Worm (Caenorhabditis elegans): ENCODE results near the gene H03E18.2.
A peak's percentile ranks its signal among the peaks of the same experiment; 100 is the strongest.

H03E18.2 gene

DNA sequence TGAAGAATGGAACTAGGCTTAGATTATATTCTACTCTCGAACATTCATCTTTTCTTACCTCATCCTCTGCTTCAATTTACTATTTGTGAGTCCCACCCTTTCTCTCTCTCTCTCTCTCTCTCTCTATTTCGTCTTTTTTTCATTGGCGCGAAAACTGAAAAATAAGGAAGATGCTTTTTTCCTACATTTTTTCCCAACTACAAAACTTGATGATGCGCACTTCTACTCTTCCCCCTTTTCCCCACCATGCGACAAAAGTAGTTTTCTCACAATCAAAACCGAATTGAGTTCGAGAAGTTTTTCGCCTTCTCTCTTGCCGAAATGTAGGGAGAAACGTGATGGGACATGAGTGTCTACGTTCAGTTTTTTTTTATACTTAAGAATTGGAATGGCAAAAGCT lies 30.4 kb downstream of the H03E18.2 start:
- peak; percentile 20 for TF ChIP-seq unc-42 (tag; optimal IDR thresholded peaks at IDR 0.05)
- no peak for TF ChIP-seq ets-4 (tag; optimal IDR thresholded peaks at IDR 0.05)

DNA sequence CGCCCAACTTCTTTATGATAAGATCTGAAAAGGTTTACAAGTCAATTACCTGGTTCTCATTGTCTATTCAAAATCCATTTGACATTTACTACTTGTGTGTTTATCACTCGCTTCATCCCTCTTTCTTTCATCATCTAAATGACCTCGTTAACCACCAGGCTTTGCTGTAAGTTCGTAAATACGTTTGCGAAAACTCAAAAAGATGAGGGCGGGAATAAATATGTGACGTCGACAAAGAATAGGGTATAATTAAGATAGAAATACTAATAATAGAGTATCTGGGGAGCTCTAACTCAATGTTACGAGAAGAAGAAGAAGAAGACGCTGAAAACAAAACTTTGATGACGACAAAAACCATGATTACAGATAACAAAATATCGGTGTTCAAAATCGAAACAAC lies 30.9 kb downstream of the H03E18.2 start:
- TF ChIP-seq pqm-1 (tag; optimal IDR thresholded peaks at IDR 0.05) (no peak), elt-2 (tag; optimal IDR thresholded peaks at IDR 0.05) (no peak), unc-42 (tag; optimal IDR thresholded peaks at IDR 0.05) (no peak), pat-9 (tag; optimal IDR thresholded peaks at IDR 0.05) (no peak), hlh-8 (tag; optimal IDR thresholded peaks at IDR 0.05) (no peak), elt-4 (tag; optimal IDR thresholded peaks at IDR 0.05) (no peak), ceh-30 (tag; optimal IDR thresholded peaks at IDR 0.05) (no peak), pha-4 (tag; optimal IDR thresholded peaks at IDR 0.05) (no peak), ceh-45 (GFP tag; IDR thresholded peaks at IDR 0.05) (no peak), pros-1 (tag; optimal IDR thresholded peaks at IDR 0.05) (no peak), gmeb-2 (tag; optimal IDR thresholded peaks at IDR 0.05) (no peak), ahr-1 (tag; optimal IDR thresholded peaks at IDR 0.05) (no peak), ceh-24 (tag; optimal IDR thresholded peaks at IDR 0.05) (no peak), che-1 (tag; optimal IDR thresholded peaks at IDR 0.05) (no peak), odd-2 (tag; optimal IDR thresholded peaks at IDR 0.05) (no peak)

DNA sequence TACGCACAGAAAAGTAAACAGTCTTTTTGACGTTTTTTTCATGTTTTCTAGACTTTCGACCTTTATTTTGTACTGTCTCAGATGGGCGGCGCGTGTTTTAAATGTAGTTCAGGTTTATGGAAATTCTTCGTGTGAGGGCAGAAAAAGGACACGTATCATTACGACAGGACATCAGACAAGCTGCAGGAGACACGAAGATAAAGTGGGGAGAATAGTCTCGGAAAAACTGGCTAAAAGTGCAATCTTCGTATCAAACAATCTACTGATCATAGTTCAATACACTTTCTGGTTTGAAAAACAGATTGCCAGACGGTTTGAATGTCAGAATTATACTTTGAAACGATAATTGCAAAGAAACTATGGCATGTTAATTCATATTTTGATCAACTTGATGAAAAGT lies 34.9 kb downstream of the H03E18.2 start:
- no peak for TF ChIP-seq nhr-11 (tag; optimal IDR thresholded peaks at IDR 0.05)
- TF ChIP-seq pros-1 (tag; optimal IDR thresholded peaks at IDR 0.05) = no peak
- TF ChIP-seq eyg-1 (tag; optimal IDR thresholded peaks at IDR 0.05) = no peak
- TF ChIP-seq unc-42 (tag; optimal IDR thresholded peaks at IDR 0.05) = no peak
- TF ChIP-seq unc-3 (GFP tag; conservative IDR thresholded peaks at IDR 0.05) = no peak
- TF ChIP-seq unc-3 (tag; optimal IDR thresholded peaks at IDR 0.05) = no peak
- TF ChIP-seq K09A11.1 (tag; optimal IDR thresholded peaks at IDR 0.05; ENCODE audit: insufficient read depth) = no peak
- TF ChIP-seq unc-55 (GFP tag; optimal IDR thresholded peaks at IDR 0.05) = no peak
- no peak for TF ChIP-seq che-1 (tag; optimal IDR thresholded peaks at IDR 0.05)
- no peak for TF ChIP-seq tbx-7 (tag; optimal IDR thresholded peaks at IDR 0.05)
- no peak for TF ChIP-seq ceh-48 (tag; optimal IDR thresholded peaks at IDR 0.05)
- no peak for TF ChIP-seq tbx-2 (tag; optimal IDR thresholded peaks at IDR 0.05)
- TF ChIP-seq nfya-1 (tag; optimal IDR thresholded peaks at IDR 0.05) = no peak
- no peak for TF ChIP-seq ceh-30 (tag; optimal IDR thresholded peaks at IDR 0.05)

DNA sequence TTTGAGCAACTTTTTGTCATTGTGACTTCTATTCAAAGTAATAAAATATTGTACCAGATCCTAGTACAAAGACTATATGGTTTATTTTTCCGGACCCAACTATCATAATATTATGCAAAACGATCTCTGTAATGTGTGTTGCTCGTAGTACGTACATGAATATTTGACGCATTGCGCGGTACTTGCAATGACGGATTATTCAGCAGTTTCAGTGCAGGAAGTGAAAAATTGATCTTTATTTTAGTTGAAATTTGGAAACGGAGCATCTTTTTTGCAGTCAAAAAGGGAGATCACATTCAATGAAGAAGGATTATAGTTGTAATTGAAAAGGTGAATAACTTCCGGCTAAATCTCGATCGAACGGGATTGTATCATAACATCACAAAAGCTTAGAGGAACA lies 36.4 kb downstream of the H03E18.2 start:
- TF ChIP-seq ceh-6 (GFP tag; optimal IDR thresholded peaks at IDR 0.05) = no peak
- no peak for TF ChIP-seq ceh-45 (GFP tag; IDR thresholded peaks at IDR 0.05)
- TF ChIP-seq pros-1 (tag; optimal IDR thresholded peaks at IDR 0.05) = no peak
- no peak for TF ChIP-seq fax-1 (tag; optimal IDR thresholded peaks at IDR 0.05)
- no peak for TF ChIP-seq pha-2 (tag; optimal IDR thresholded peaks at IDR 0.05)

DNA sequence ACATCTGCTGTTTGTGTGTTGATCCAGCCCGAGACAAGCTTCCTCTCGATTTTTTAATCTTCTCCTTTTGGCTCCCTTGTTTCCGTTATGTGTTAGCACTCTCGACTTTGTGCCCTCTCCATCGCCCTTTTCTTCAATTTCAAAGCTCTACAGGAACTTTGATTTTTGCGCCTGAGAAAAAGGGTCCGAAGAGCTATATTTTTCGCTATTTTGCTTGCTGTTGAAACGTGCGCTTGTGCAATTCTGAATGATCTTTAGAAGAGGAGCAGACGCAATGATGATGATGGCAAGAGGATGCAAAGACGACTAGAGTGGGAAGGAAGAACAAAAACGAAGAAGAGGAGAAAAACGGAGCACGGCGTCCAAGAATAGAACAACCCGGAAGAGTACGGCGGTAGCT lies 38.6 kb downstream of the H03E18.2 start:
- TF ChIP-seq pros-1 (tag; optimal IDR thresholded peaks at IDR 0.05) = no peak
- no peak for TF ChIP-seq Y22D7AL.16 (tag; optimal IDR thresholded peaks at IDR 0.05)
- TF ChIP-seq sdc-2 (tag; optimal IDR thresholded peaks at IDR 0.05) = no peak
- no peak for TF ChIP-seq ceh-6 (GFP tag; optimal IDR thresholded peaks at IDR 0.05)
- peak; percentile 5 for TF ChIP-seq ceh-34 (tag; optimal IDR thresholded peaks at IDR 0.05)
- no peak for TF ChIP-seq ets-4 (tag; optimal IDR thresholded peaks at IDR 0.05)
- no peak for TF ChIP-seq tbx-7 (tag; optimal IDR thresholded peaks at IDR 0.05)
- TF ChIP-seq unc-42 (tag; optimal IDR thresholded peaks at IDR 0.05) = peak; percentile 9

DNA sequence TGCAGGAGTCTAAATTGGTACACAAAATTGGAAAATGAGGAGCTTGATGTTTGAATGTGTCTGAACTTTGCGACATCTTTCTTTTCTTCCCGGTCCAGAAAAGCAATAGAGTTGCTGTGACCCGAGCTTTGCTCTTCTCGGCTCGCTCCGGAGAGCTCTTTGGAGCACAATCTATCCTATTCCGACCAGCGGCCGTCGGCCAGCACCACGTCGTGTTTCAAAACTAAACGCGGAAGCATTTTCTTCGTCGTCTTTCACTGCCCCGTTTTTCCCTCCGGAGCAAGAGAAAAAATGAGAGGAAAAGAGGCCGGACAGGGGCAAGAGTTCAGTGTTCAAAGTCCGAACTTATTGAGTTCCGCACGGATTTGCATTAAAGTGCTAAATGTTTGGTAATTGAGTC lies 41.3 kb downstream of the H03E18.2 start:
- TF ChIP-seq rnt-1 (tag; optimal IDR thresholded peaks at IDR 0.05) (no peak), unc-3 (GFP tag; conservative IDR thresholded peaks at IDR 0.05) (no peak), unc-3 (tag; optimal IDR thresholded peaks at IDR 0.05) (no peak), unc-42 (tag; optimal IDR thresholded peaks at IDR 0.05) (peak; percentile 10)
